Worm (Caenorhabditis elegans): ENCODE data around the gene tag-329.
A peak's percentile ranks its signal among the peaks of the same experiment; 100 is the strongest.

tag-329 gene

DNA sequence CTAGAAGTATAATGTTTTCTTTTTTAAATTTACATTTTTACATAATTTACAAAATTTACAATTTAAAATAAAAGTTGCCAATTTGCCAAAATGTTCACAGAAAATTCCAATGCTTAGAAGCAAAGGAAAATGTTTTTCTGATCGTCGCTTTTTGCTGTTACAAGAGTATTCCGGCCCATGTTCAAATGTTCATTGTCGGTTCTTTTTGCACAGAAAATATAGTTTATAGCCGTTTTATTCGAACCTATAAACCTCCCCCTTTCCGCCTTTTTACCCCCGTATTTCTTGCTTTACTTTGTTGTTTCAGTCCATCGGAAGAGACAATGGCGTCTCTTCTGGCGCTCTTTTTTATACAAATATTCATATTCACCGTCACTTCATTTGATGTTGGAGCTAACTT, at the start of gene tag-329:
tag-329 (plus strand) TSS at position 301 of the 400 bp plus-strand sequence.
- no peak for TF ChIP-seq him-1 (tag; optimal IDR thresholded peaks at IDR 0.05)
- TF ChIP-seq dao-5 (tag; optimal IDR thresholded peaks at IDR 0.05): no peak
- no peak for TF ChIP-seq W03F9.2 (tag; optimal IDR thresholded peaks at IDR 0.05)

ce11 chrV:9485508-9485907, 49.2 kb upstream of the tag-329 start:
- no peak for TF ChIP-seq him-1 (tag; optimal IDR thresholded peaks at IDR 0.05)
- no peak for TF ChIP-seq dao-5 (tag; optimal IDR thresholded peaks at IDR 0.05)
- TF ChIP-seq W03F9.2 (tag; optimal IDR thresholded peaks at IDR 0.05): no peak

- TF ChIP-seq W03F9.2 (tag; optimal IDR thresholded peaks at IDR 0.05) (no peak), him-1 (tag; optimal IDR thresholded peaks at IDR 0.05) (no peak), dao-5 (tag; optimal IDR thresholded peaks at IDR 0.05) (no peak)
Observed at ce11 chrV:9489411-9489810, 45.3 kb upstream of the tag-329 start, which contains the start of gene K06A4.10. TSS of gene K06A4.10 (minus strand) at chrV:9489800.

DNA sequence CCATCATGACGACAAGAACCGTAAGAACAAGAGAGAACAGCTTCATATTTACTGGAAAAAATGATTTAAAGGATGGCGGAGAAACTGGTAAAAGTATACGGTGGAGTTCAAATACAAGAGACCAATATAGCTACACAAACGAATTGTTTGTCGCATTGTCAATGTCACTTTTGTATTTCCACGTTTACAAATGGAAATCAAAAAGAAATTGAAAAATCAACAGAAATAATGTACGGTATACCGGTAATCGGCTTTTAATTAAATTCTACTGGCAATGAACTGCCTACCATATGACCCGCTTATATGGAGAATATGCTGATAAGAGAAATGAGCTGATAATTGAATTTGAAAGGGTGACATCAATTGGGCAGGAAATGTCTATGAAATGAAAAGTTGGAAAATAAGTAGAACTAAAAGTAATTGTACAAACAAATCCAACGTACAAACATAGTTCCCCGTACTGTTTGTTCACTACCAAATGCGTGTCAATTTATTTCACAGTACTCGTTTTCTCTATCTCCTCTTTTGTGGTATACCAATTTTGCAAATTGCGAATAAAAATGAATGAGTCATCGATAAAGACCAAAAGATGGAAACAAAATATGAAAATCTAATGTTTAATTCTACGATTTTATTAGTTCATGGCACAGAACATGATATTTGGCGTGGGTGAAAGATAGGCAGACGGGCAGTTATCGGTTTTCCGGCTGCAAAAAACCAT, 43.1 kb upstream of the tag-329 start, which contains the start of gene K06A4.7:
K06A4.7 (minus strand) TSS at position 51 of the 721 bp plus-strand sequence.
- no peak for TF ChIP-seq him-1 (tag; optimal IDR thresholded peaks at IDR 0.05)
- no peak for TF ChIP-seq dao-5 (tag; optimal IDR thresholded peaks at IDR 0.05)
- TF ChIP-seq W03F9.2 (tag; optimal IDR thresholded peaks at IDR 0.05): no peak

- no peak for TF ChIP-seq him-1 (tag; optimal IDR thresholded peaks at IDR 0.05)
- no peak for TF ChIP-seq W03F9.2 (tag; optimal IDR thresholded peaks at IDR 0.05)
- TF ChIP-seq dao-5 (tag; optimal IDR thresholded peaks at IDR 0.05): no peak
Observed at ce11 chrV:9492460-9492859, 42.3 kb upstream of the tag-329 start.

ce11 chrV:9496742-9497141, 38.0 kb upstream of the tag-329 start, which contains the start of gene gsnl-1:
TSS of gene gsnl-1 (plus strand) at chrV:9497042.
- TF ChIP-seq W03F9.2 (tag; optimal IDR thresholded peaks at IDR 0.05) (no peak), him-1 (tag; optimal IDR thresholded peaks at IDR 0.05) (no peak), dao-5 (tag; optimal IDR thresholded peaks at IDR 0.05) (no peak)

DNA sequence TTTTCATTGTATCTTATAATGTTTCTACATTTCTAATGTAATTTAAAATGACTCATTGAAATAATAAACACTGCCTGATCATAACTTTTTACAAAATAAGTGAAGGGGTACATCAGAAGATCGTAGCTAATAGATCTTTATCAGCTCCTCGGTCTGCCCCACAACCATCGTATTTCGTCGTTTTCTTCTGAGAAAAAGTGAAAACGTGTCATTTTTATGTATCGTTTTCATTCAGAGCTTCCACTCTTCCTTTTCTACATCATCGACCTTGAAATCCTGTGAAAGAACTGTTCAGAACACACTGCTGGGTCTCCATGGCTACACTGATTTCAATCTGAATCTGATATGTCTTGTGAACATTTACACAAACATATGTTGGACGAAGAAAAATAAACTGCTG, 35.4 kb upstream of the tag-329 start:
- TF ChIP-seq W03F9.2 (tag; optimal IDR thresholded peaks at IDR 0.05) (no peak), him-1 (tag; optimal IDR thresholded peaks at IDR 0.05) (no peak), dao-5 (tag; optimal IDR thresholded peaks at IDR 0.05) (no peak)

DNA sequence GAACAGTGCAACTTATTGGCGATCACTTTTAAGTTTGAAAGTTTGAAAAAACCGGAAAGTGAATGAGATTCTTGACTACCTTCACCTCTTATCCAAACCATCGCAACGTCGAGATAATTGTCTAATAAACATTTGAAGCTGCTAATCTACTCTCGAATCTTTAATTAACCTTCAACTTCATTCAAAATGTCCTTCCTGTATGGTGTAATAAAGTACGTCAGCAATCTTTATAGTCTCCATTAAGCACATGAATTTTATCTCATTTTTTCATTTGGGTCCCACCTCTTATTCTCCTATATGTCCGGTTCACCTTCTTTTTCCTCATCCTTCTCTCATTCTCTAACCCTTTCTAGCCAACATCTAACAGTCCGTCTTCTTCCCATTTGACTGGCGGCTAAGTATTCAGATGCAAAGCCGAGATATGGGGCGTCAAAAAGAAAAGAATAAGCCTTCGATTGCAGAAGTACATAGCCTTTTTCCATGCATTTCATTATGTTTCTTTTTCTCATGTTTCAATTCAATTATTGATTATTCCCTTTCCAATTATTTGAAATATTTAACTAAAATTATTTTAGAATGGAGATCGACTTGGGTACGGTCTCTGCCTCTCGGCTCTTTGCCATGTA, 33.8 kb upstream of the tag-329 start, which contains the start of gene swt-5:
swt-5 (plus strand) TSS at position 576 of the 626 bp plus-strand sequence.
- TF ChIP-seq him-1 (tag; optimal IDR thresholded peaks at IDR 0.05) (no peak), dao-5 (tag; optimal IDR thresholded peaks at IDR 0.05) (no peak), W03F9.2 (tag; optimal IDR thresholded peaks at IDR 0.05) (no peak)

ce11 chrV:9503152-9503817, 31.4 kb upstream of the tag-329 start:
- TF ChIP-seq dao-5 (tag; optimal IDR thresholded peaks at IDR 0.05): peak; percentile 55
- TF ChIP-seq him-1 (tag; optimal IDR thresholded peaks at IDR 0.05): peak; percentile 47
- TF ChIP-seq W03F9.2 (tag; optimal IDR thresholded peaks at IDR 0.05): peak; percentile 14

DNA sequence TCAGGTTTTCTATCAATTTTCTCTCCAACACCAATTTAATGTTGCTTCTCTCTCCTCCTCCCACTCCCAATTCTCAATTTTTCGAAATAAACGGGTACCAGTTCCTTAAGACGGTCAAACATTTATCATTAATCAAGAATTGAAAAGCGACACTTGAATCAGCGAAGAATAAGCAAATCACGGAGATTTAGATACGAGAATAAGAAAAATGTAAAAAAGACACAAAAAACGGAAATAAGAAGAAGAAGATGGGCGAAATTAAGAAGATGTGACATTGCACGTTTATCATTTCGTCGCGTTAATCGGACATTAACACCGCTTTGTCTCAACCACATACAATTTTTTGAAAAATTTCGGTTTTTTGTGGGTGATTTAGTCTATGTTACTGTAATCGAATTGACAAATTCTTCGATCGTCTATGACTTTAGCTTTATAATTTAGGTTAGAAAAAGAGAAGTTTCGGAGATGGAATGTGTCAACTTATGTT, 30.2 kb upstream of the tag-329 start, which contains the start of gene haao-1:
haao-1 (plus strand) TSS at position 437 of the 487 bp plus-strand sequence.
- no peak for TF ChIP-seq W03F9.2 (tag; optimal IDR thresholded peaks at IDR 0.05)
- TF ChIP-seq dao-5 (tag; optimal IDR thresholded peaks at IDR 0.05): no peak
- TF ChIP-seq him-1 (tag; optimal IDR thresholded peaks at IDR 0.05): no peak

DNA sequence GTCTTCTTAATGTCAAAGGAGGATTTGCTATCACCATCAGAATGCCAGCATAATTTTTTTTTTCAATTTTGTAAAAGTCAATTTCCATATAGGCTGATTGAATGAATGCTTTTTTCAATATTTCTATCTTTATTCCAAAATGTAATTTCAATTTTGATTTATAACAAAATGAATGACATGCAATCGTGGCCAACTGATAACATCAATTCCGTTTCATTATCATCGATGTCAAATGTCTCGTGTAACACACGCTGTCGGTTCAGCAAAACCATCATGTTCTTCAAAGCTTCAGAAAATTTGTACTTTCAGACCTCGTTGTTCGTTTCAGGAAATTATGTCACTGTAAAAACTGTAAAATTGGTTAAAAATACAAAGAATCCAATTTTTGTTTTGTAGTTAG, 27.8 kb upstream of the tag-329 start:
- no peak for TF ChIP-seq W03F9.2 (tag; optimal IDR thresholded peaks at IDR 0.05)
- no peak for TF ChIP-seq him-1 (tag; optimal IDR thresholded peaks at IDR 0.05)
- no peak for TF ChIP-seq dao-5 (tag; optimal IDR thresholded peaks at IDR 0.05)

ce11 chrV:9507742-9508141, 27.0 kb upstream of the tag-329 start, which contains the start of gene acs-14:
TSS of gene acs-14 (plus strand) at chrV:9508132.
- TF ChIP-seq dao-5 (tag; optimal IDR thresholded peaks at IDR 0.05) (no peak), him-1 (tag; optimal IDR thresholded peaks at IDR 0.05) (no peak), W03F9.2 (tag; optimal IDR thresholded peaks at IDR 0.05) (no peak)

- no peak for TF ChIP-seq W03F9.2 (tag; optimal IDR thresholded peaks at IDR 0.05)
- TF ChIP-seq him-1 (tag; optimal IDR thresholded peaks at IDR 0.05): no peak
- no peak for TF ChIP-seq dao-5 (tag; optimal IDR thresholded peaks at IDR 0.05)
Observed at ce11 chrV:9509597-9509996, 25.1 kb upstream of the tag-329 start.
